Worm (Caenorhabditis elegans) whole organism, L1 larva: ENCODE measurements around the gene col-95.

Experiments used
- ama-1 ChIP-seq: fragments of 150-350 bp; optimal IDR thresholded peaks from 2 replicates; lab custom pipeline; 2014
- dpl-1 ChIP-seq, 3 experiments: fragments of 150-350 bp in 2 of 3; sonication (generic microtip) in 1 of 3; optimal IDR thresholded peaks; 2 replicates each; lab custom pipeline; 2014 to 2017; ENCODE audit warnings: missing biosample characterization in 3 of 3, missing genetic modification characterization in 3 of 3, missing genetic modification reagents in 3 of 3
- fkh-10 ChIP-seq: sonication (generic microtip); optimal IDR thresholded peaks from 2 replicates; lab custom pipeline; 2017; ENCODE audit warnings: missing biosample characterization, missing genetic modification reagents, missing genetic modification characterization
- nhr-90 ChIP-seq: sonication (generic microtip); optimal IDR thresholded peaks from 2 replicates; lab custom pipeline; 2016; ENCODE audit warnings: mild to moderate bottlenecking, missing genetic modification characterization, missing compliant biosample characterization; ENCODE audit not compliant: poor library complexity
- snpc-4 ChIP-seq: fragments of 150-350 bp; optimal IDR thresholded peaks from 2 replicates; lab custom pipeline; 2014; ENCODE audit warnings: missing biosample characterization, missing genetic modification characterization

ce11 chrIII:11694975-11695374, 8.8 kb upstream of the col-95 start, which contains the start of gene Y41C4A.22:
- no peak for TF ChIP-seq snpc-4
- no peak for TF ChIP-seq fkh-10 (GFP tag; lab: Kevin White, UChicago)
- TF ChIP-seq ama-1: no peak
- TF ChIP-seq nhr-90 (tag; lab: Kevin White, UChicago): no peak
- no peak for TF ChIP-seq dpl-1 (GFP tag; optimal IDR thresholded peaks at IDR 0.05; lab: Kevin White, UChicago)
